Worm (Caenorhabditis elegans): ENCODE data around the gene F53E2.2.

ce11 chrV:1447724-1448123, 27.2 kb upstream of the F53E2.2 start, which contains the start of gene cnc-3:
- TF ChIP-seq hlh-1 (tag; optimal IDR thresholded peaks at IDR 0.05), result no peak
- TF ChIP-seq nhr-237 (tag; optimal IDR thresholded peaks at IDR 0.05), result no peak
- no peak for TF ChIP-seq unc-62 (GFP tag; optimal IDR thresholded peaks at IDR 0.05)
- no peak for TF ChIP-seq lin-13 (tag; optimal IDR thresholded peaks at IDR 0.05)
- TF ChIP-seq mab-5 (tag; optimal IDR thresholded peaks at IDR 0.05), result no peak
- TF ChIP-seq unc-39 (tag; optimal IDR thresholded peaks at IDR 0.05), result no peak

Data from whole organism, mixed stage, embryonic.